Worm (Caenorhabditis elegans): ENCODE measurements around the gene wrt-4.

DNA sequence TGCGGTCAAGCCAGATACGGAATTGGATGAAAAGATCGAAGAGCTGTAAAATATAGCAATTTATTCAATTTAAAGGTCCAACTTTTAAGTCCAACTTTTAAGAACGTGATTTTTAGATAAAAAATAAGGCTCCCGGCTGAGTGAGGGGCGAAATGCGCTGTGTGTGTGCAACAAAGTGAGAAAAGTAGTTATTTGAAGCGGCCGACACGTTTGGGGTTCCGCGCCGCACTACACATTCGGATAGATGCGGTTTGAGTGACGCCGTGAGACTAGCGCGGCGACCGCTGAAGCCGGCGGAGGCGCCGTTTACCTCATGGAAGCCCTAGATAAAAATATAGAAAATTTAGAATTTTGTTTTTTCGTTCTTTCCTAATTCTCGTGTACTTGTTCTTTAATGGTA, 13.7 kb upstream of the wrt-4 start:
- TF ChIP-seq akir-1 (GFP tag; optimal IDR thresholded peaks at IDR 0.05) = no peak
- TF ChIP-seq him-1 (tag; optimal IDR thresholded peaks at IDR 0.05) = no peak
- TF ChIP-seq efl-1 (GFP tag; optimal IDR thresholded peaks at IDR 0.05) = no peak
- TF ChIP-seq ztf-28 (GFP tag; IDR thresholded peaks at IDR 0.05) = no peak
- TF ChIP-seq ceh-40 (GFP tag; IDR thresholded peaks at IDR 0.05) = no peak
- no peak for TF ChIP-seq attf-5 (GFP tag; optimal IDR thresholded peaks at IDR 0.05)
- no peak for TF ChIP-seq dpl-1 (GFP tag; optimal IDR thresholded peaks at IDR 0.05)
- TF ChIP-seq madf-8 (GFP tag; conservative IDR thresholded peaks at IDR 0.05) = no peak
- TF ChIP-seq F52B5.7 (tag; optimal IDR thresholded peaks at IDR 0.05) = no peak
- TF ChIP-seq sea-2 (GFP tag; IDR thresholded peaks at IDR 0.05) = no peak
- no peak for TF ChIP-seq nhr-90 (tag; optimal IDR thresholded peaks at IDR 0.05)
- no peak for TF ChIP-seq lin-35 (GFP tag; optimal IDR thresholded peaks at IDR 0.05)

All from whole organism, young adult.